Worm (Caenorhabditis elegans): ENCODE results near the gene T06E8.2.

Gene T06E8.2

DNA sequence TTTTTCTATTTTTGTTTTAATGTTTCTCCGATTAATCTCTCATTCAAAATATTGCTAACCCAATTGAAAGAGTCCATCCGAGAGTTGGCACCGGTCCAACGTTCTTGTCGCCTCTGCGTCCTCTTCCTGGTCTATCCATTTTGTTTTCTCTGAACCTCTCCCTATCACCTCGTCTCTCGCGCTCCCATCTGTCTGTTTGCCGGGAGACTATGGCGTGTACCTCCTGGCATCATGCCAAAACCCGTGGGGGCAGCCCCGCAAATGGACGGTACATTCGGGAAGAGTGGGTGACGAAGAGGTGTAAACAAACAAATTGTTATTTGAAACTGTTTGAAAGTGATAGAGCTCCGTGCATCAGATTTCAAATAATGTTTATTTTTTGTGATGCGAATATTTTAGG lies at the start of gene T06E8.2:
T06E8.2 (minus strand) TSS at position 139 of the 400 bp plus-strand sequence.
- TF ChIP-seq unc-62 (GFP tag; optimal IDR thresholded peaks at IDR 0.05) = no peak

- no peak for TF ChIP-seq unc-62 (GFP tag; optimal IDR thresholded peaks at IDR 0.05)
These were observed 48.7 kb upstream of the T06E8.2 start, which contains the start of gene R04B5.6 for ce11 chrV:10084864-10085263. Gene R04B5.6, plus strand, starts transcription at chrV:10085164.

- no peak for TF ChIP-seq unc-62 (GFP tag; optimal IDR thresholded peaks at IDR 0.05)
These were observed 47.8 kb upstream of the T06E8.2 start, which contains the start of gene nhr-12 for ce11 chrV:10083999-10084468. Gene nhr-12, minus strand, starts transcription at chrV:10084049.

ce11 chrV:10081636-10082035 lies 45.4 kb upstream of the T06E8.2 start, which contains the start of gene nhr-205:
Gene nhr-205, minus strand, starts transcription at chrV:10081776.
- no peak for TF ChIP-seq unc-62 (GFP tag; optimal IDR thresholded peaks at IDR 0.05)

DNA sequence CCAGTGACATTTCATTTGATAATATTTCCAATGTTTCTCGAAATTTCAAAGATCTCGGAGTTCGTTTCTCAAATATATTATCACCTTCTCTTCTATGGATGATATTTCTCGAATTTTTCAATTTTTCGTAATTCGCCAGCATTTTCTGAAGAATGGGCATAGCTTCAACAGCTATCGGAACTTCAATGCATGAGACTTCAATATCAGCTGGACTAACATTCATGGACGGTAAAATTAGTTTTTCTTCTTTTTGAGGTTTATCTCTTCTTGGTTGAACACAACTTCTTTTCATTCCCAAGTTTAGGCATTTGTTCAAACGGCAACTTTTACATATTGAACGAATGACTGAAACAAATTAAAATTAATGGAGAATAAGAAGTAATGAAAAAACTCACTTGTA lies 44.7 kb upstream of the T06E8.2 start:
- TF ChIP-seq unc-62 (GFP tag; optimal IDR thresholded peaks at IDR 0.05) = no peak

- no peak for TF ChIP-seq unc-62 (GFP tag; optimal IDR thresholded peaks at IDR 0.05)
These were observed 42.0 kb upstream of the T06E8.2 start, which contains the start of gene R04B5.1 for ce11 chrV:10078244-10078643. Gene R04B5.1, minus strand, starts transcription at chrV:10078344.

DNA sequence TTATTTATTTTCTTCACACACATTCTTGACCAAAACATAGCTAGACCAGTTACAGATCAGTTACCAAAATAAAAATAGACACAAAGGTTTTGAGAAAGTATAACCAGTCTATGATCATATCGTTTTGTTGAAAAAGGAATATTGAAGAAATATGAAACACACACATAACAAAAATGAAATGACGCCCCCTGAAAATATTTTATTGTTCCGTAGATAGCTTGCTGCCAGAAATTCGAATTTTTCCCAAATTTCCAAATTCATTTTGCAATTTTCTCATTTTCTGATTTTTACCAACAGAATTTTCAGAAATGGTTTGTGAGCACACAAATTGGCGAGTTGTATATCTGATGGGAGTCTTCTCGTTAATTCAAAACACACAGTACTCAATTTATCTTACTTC lies 39.2 kb upstream of the T06E8.2 start, which contains the start of gene F57A8.7:
F57A8.7 (plus strand) TSS at position 301 of the 400 bp plus-strand sequence.
- TF ChIP-seq unc-62 (GFP tag; optimal IDR thresholded peaks at IDR 0.05) = no peak

- TF ChIP-seq unc-62 (GFP tag; optimal IDR thresholded peaks at IDR 0.05) = no peak
These were observed 37.6 kb upstream of the T06E8.2 start, which contains the start of gene F57A8.6 for ce11 chrV:10073793-10074192. Gene F57A8.6, minus strand, starts transcription at chrV:10073893.

DNA sequence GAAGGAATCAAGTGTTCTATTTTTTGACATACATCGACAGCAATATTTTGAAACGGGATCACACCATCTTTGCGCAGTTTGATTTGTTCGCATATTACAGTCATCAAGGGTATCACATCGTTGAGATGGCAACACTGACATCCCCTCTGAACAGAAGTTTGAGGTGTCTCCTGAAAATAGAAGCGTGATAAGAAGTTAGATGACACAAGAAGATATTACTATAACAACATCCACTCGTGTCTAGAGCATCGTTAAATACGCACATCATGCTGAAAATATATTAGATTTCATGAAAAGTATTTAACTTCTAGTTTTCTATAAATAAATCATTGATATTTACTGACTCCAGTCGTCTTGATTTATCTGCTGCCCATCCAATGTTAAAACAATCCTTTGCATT lies 36.5 kb upstream of the T06E8.2 start:
- no peak for TF ChIP-seq unc-62 (GFP tag; optimal IDR thresholded peaks at IDR 0.05)

- no peak for TF ChIP-seq unc-62 (GFP tag; optimal IDR thresholded peaks at IDR 0.05)
These were observed 34.3 kb upstream of the T06E8.2 start, which contains the start of gene nhr-192 for ce11 chrV:10070541-10070940. Gene nhr-192, minus strand, starts transcription at chrV:10070641.

DNA sequence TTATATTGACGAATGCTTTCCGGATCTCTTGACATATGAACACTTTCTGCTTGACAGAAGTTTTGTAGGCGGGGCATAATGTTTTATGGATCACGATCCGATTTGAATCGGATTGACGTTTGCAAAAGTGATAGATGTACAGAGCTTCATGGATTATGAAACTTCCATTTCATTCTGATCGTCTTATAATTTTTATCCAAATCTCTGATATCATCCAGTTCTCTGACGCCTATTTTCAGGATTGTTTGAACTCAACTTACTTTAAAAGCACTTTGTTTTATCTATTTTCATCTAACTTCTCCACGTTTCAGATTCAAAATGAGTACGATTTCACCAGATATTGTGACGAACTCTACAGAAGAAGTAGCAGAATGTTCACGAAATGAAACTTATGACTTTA lies 30.6 kb upstream of the T06E8.2 start, which contains the start of gene npr-39:
npr-39 (plus strand) TSS at position 301 of the 400 bp plus-strand sequence.
- TF ChIP-seq unc-62 (GFP tag; optimal IDR thresholded peaks at IDR 0.05) = no peak

ce11 chrV:10065679-10066078 lies 29.5 kb upstream of the T06E8.2 start:
- TF ChIP-seq unc-62 (GFP tag; optimal IDR thresholded peaks at IDR 0.05) = no peak

ce11 chrV:10064221-10064620 lies 28.0 kb upstream of the T06E8.2 start, which contains the start of gene fipr-13:
Gene fipr-13, plus strand, starts transcription at chrV:10064521.
- TF ChIP-seq unc-62 (GFP tag; optimal IDR thresholded peaks at IDR 0.05) = no peak

DNA sequence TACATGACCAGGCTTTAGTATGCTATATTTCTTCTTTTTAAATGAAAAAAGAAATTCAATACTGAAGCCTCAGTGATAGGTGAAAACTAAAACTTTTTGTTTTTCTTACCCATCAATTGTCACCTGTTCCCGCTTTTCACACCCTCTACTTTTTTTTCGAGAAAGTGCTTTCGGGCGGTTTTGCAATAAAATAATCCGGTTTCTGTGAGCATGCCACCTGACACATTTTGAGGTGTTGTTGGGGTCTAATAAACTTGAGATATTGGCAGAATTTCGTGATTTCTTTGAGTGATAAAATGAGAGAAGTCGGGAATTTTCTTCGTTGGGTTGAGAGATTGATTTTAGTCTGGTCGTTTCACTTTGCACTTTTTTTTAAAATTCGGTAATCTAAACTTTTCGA lies 23.8 kb upstream of the T06E8.2 start:
- no peak for TF ChIP-seq unc-62 (GFP tag; optimal IDR thresholded peaks at IDR 0.05)

DNA sequence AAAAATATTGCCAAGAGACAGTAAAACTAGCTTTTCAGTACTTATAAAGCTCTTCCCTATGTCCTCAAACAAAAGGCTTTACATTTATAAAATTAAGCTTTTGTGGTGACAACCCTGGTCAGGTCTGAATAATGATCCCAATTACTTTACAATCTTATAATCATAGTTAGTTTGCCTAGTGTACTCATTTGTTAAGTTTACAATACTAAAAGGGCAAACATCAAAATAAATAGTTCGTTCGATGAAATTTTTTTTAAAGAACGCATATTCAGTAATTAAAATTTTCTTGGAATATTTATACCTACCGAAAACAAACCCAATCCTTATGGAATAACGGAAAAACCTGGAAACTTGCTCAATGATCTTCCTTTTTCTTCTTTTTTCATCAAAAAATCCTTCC lies 22.5 kb upstream of the T06E8.2 start:
- TF ChIP-seq unc-62 (GFP tag; optimal IDR thresholded peaks at IDR 0.05) = no peak

- no peak for TF ChIP-seq unc-62 (GFP tag; optimal IDR thresholded peaks at IDR 0.05)
These were observed 18.7 kb upstream of the T06E8.2 start, which contains the start of gene yif-1 for ce11 chrV:10054872-10055271. Gene yif-1, minus strand, starts transcription at chrV:10054913.

DNA sequence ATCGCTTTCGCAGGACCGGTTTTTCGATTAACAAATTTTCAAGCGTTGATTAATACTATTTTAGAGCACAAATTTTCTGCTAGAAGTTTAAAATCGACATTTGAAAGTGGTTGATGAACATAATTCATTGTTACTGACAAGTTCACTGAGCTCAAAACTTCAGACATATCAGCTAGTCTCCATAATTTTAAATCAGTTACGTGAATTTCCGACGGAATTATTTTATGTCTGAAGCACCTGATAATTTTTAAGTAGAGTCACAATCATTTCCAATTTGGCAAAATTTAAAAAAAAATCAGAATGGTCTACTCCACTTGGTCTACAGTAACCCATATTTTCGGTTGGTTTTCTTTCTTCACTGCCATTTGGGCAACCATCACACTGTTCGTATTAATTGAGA lies 15.6 kb upstream of the T06E8.2 start, which contains the start of gene str-118:
str-118 (plus strand) TSS at position 301 of the 400 bp plus-strand sequence.
- no peak for TF ChIP-seq unc-62 (GFP tag; optimal IDR thresholded peaks at IDR 0.05)

Data from whole organism, dauer.